Fruit fly (Drosophila melanogaster): ENCODE data around the gene IntS12.

IntS12 gene

dm6 chr3R:26906711-26907510 is 43.7 kb downstream of the IntS12 start (continued):
- TF ChIP-seq E2f2 (GFP tag; IDR thresholded peaks at IDR 0.05) (0 out of 2 replicates have a peak, but pooled peaks have one; percentile 6), gfzf (GFP tag; optimal IDR thresholded peaks at IDR 0.05) (no peak), tap (tag; optimal IDR thresholded peaks at IDR 0.05) (no peak), HLH4C (GFP tag; IDR thresholded peaks at IDR 0.05; ENCODE audit: partially characterized antibody) (peak; percentile 46; the same call in 1 of the 3 replicates), grau (tag; optimal IDR thresholded peaks at IDR 0.05) (no peak), HLH54F (GFP tag; optimal IDR thresholded peaks at IDR 0.05) (peak; percentile 11), CG30020 (tag; optimal IDR thresholded peaks at IDR 0.05) (no peak), CG9727 (GFP tag; optimal IDR thresholded peaks at IDR 0.05) (no peak), CG14965 (GFP tag; optimal IDR thresholded peaks at IDR 0.05; ENCODE audit: borderline replicate concordance) (no peak), corto (GFP tag; optimal IDR thresholded peaks at IDR 0.05) (no peak), ranshi (GFP tag; IDR thresholded peaks at IDR 0.05) (no peak), sd (tag; optimal IDR thresholded peaks at IDR 0.05) (peak; percentile 32), Hr51 (GFP tag; optimal IDR thresholded peaks at IDR 0.05) (no peak), NfI (GFP tag; optimal IDR thresholded peaks at IDR 0.05) (no peak), chn (GFP tag; optimal IDR thresholded peaks at IDR 0.05) (no peak), lola (GFP tag; optimal IDR thresholded peaks at IDR 0.05) (no peak), CG13894 (tag; optimal IDR thresholded peaks at IDR 0.05) (no peak), CG2129 (GFP tag; IDR thresholded peaks at IDR 0.05; ENCODE audit: partially characterized antibody) (no peak), CG8388 (GFP tag; optimal IDR thresholded peaks at IDR 0.05) (no peak), sc (optimal IDR thresholded peaks at IDR 0.05) (no peak), sc (GFP tag; optimal IDR thresholded peaks at IDR 0.05) (no peak), CG12071 (GFP tag; optimal IDR thresholded peaks at IDR 0.05) (no peak), CkIIα-i1 (GFP tag; IDR thresholded peaks at IDR 0.05) (no peak), dpn (GFP tag; optimal IDR thresholded peaks at IDR 0.05) (peak; percentile 5 to 14), vvl (GFP tag; IDR thresholded peaks at IDR 0.05) (peak; percentile 35), CG11560 (tag; IDR thresholded peaks at IDR 0.05) (no peak), Drgx (GFP tag; IDR thresholded peaks at IDR 0.05) (peak; percentile 38; the same call in 1 of the 2 replicates), CG10462 (GFP tag; optimal IDR thresholded peaks at IDR 0.05) (no peak), Scr (GFP tag; IDR thresholded peaks at IDR 0.05; ENCODE audit: partially characterized antibody) (no peak), Tbp (GFP tag; optimal IDR thresholded peaks at IDR 0.05) (no peak), Nf-YA (GFP tag; IDR thresholded peaks at IDR 0.05) (no peak), slou (GFP tag; optimal IDR thresholded peaks at IDR 0.05) (no peak), lab (GFP tag; optimal IDR thresholded peaks at IDR 0.05) (no peak), crol (GFP tag; IDR thresholded peaks at IDR 0.05) (no peak; the same call in 1 of the 2 replicates)

DNA sequence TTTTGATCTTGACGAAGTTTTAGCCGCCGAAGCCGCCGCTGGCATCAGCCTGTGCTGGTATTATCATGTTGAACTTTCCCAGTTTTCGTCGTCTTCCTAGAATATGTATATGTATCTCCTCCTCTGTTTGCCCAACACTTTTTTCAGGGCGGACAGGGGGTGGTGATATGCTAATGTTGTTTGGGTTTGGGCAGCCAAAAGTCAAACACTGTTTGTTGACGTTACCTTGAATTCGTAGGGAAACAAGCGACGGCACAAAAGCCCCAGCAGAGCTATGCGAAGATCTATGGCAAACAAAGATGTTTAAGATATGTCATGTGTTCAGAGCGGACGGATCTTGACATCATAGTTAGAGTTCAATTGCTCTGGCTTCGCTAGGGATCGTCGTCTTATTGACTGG is 45.6 kb downstream of the IntS12 start:
- TF ChIP-seq CG2202 (tag; optimal IDR thresholded peaks at IDR 0.05) (peak; percentile 1), nerfin-1 (tag; optimal IDR thresholded peaks at IDR 0.05) (peak; percentile 18), caup (GFP tag; optimal IDR thresholded peaks at IDR 0.05; ENCODE audit: severe bottlenecking) (no peak), Atf6 (GFP tag; IDR thresholded peaks at IDR 0.05) (peak; percentile 48), mirr (GFP tag; optimal IDR thresholded peaks at IDR 0.05) (peak; percentile 42), NC2β (GFP tag; optimal IDR thresholded peaks at IDR 0.05) (no peak), CG14710 (tag; optimal IDR thresholded peaks at IDR 0.05) (peak; percentile 37), ci (GFP tag; IDR thresholded peaks at IDR 0.05) (peak; percentile 18; the same call in 1 of the 3 replicates), dmrt99B (tag; optimal IDR thresholded peaks at IDR 0.05) (peak; percentile 41), CG14667 (GFP tag; IDR thresholded peaks at IDR 0.05) (0 out of 2 replicates have a peak, but pooled peaks have one; percentile 10), CG4707 (GFP tag; optimal IDR thresholded peaks at IDR 0.05) (peak; percentile 31), CG12769 (tag; optimal IDR thresholded peaks at IDR 0.05) (peak; percentile 32), Fer1 (GFP tag; optimal IDR thresholded peaks at IDR 0.05) (peak; percentile 21), wek (GFP tag; optimal IDR thresholded peaks at IDR 0.05) (peak; percentile 45), mam (GFP tag; optimal IDR thresholded peaks at IDR 0.05) (no peak), Hr78 (GFP tag; optimal IDR thresholded peaks at IDR 0.05) (peak in 1 of 2 experiments; percentile 41)

Data from whole organism, embryonic.